Fruit fly (Drosophila melanogaster): Measurements from ENCODE around the gene CG3999.

Gene CG3999

DNA sequence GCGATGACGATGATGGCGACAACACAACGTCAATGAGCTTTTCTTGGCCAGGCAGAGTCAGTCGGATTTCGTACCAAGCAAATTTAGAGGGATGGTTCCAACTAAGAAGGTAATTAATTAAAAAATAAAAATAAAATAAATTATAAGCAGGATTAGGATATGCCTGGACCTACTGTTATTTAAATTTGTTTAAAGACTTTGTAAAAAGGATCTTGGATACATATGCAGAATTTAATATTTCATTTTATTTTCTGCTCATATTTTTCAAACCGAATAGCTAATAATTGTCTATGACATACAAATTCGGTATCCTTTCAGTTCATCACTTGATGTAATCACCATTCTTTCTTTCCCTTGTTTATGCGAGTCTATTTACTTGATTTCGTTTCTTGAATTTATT, 23.5 kb downstream of the CG3999 start:
- TF ChIP-seq h (optimal IDR thresholded peaks at IDR 0.05) (no peak), psq (optimal IDR thresholded peaks at IDR 0.05) (no peak), Myc (optimal IDR thresholded peaks at IDR 0.05) (no peak), Sin3A (optimal IDR thresholded peaks at IDR 0.05) (no peak), insv (optimal IDR thresholded peaks at IDR 0.05) (no peak), ttk (optimal IDR thresholded peaks at IDR 0.05) (no peak)

DNA sequence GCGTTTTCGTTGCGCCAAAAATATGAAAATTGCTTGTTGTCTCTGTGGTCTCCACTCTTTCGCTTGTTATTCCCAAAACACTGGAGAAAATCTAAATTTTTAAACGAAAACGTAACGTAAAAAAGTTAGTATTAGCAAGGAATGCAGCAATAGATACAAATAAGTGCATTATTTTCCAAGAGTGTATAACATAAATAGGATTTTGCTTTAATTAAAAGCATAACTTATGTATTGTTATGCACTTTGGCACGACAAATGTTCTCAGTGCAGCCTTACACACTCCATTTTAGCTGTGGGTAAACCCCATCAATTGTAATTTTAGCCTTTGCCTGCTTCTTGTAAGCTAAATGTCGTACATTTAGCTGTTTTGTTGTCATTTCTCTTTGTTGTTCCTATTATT, 24.7 kb downstream of the CG3999 start:
- TF ChIP-seq h (optimal IDR thresholded peaks at IDR 0.05), result no peak
- TF ChIP-seq insv (optimal IDR thresholded peaks at IDR 0.05), result no peak
- no peak for TF ChIP-seq psq (optimal IDR thresholded peaks at IDR 0.05)
- no peak for TF ChIP-seq ttk (optimal IDR thresholded peaks at IDR 0.05)
- TF ChIP-seq Sin3A (optimal IDR thresholded peaks at IDR 0.05), result no peak
- TF ChIP-seq Myc (optimal IDR thresholded peaks at IDR 0.05), result no peak

DNA sequence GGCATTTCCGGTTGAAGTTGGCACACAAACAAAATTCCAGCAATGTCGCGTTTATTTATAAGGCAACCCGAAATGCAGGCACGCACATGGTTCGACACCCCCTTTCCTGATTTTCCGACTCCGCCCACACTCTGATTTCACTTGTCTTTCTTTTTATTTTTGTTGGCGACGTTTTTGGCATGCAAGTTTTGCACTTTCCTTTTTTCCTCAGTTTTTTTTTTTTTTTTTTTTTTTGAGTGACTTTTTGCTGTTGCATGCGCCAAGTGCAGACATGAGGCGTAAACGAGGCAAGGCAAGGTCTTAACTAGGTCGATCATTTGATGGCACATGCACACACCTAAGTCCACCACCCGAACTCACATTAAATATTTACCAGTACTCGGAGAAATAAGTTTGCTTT, 30.8 kb downstream of the CG3999 start:
- TF ChIP-seq insv (optimal IDR thresholded peaks at IDR 0.05) (no peak), Myc (optimal IDR thresholded peaks at IDR 0.05) (no peak), ttk (optimal IDR thresholded peaks at IDR 0.05) (no peak), psq (optimal IDR thresholded peaks at IDR 0.05) (no peak), h (optimal IDR thresholded peaks at IDR 0.05) (no peak), Sin3A (optimal IDR thresholded peaks at IDR 0.05) (no peak)

DNA sequence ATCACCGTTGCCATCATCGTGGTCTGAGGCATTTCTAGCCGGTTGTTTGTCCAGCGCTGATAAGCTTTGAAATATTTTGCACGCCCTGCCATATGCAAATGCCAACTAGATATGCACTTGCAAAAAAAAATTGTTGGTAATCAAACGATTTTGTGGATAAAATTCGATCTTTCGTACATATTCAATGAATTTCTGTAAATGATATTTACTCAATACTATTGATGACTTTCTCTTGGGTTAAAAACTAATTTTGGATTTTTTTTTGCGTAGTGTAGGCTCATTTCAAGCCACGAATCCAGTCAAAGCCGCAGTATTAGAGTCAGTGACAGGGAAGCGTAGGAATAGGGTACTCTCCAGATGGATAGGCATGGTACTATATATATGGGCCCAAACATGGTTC, 31.8 kb downstream of the CG3999 start:
- TF ChIP-seq ttk (optimal IDR thresholded peaks at IDR 0.05), result no peak
- TF ChIP-seq psq (optimal IDR thresholded peaks at IDR 0.05), result no peak
- no peak for TF ChIP-seq Myc (optimal IDR thresholded peaks at IDR 0.05)
- no peak for TF ChIP-seq insv (optimal IDR thresholded peaks at IDR 0.05)
- TF ChIP-seq Sin3A (optimal IDR thresholded peaks at IDR 0.05), result no peak
- no peak for TF ChIP-seq h (optimal IDR thresholded peaks at IDR 0.05)

DNA sequence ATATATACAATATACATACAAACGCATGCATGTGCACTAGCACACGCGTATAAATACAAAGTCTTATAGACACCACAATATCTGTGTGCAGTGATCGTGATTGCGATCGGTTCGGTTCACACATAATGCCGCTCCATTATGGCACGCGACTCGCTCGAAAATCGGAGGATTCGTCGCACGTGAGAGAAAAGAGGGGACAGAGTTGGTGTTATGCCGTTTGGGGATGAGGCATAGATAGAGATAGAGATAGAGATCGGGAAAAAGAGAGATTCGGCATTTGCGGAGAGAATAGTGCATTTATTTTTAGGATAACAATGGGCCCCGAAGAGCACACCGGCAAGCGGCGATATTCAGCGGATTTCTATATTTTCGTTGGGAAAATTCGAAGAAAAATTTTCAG, 32.9 kb downstream of the CG3999 start:
- TF ChIP-seq Myc (optimal IDR thresholded peaks at IDR 0.05), result no peak
- TF ChIP-seq ttk (optimal IDR thresholded peaks at IDR 0.05), result no peak
- TF ChIP-seq insv (optimal IDR thresholded peaks at IDR 0.05), result no peak
- TF ChIP-seq Sin3A (optimal IDR thresholded peaks at IDR 0.05), result no peak
- no peak for TF ChIP-seq psq (optimal IDR thresholded peaks at IDR 0.05)
- no peak for TF ChIP-seq h (optimal IDR thresholded peaks at IDR 0.05)

Measured in Kc167 (cell line).